Fruit fly (Drosophila melanogaster) whole organism, embryonic: ENCODE data around the gene CG2129.
A peak's percentile ranks its signal among the peaks of the same experiment; 100 is the strongest.

ENCODE experiments used
- Aef1 ChIP-seq: fragments of 200-800 bp; sonication (Bioruptor generic); IDR thresholded peaks from 3 replicates; pipeline ENCODE4 v1.3.6; 2022; ENCODE audit warnings: missing biosample characterization, missing genetic modification characterization
- Atf3 ChIP-seq: fragments of 200-800 bp; sonication (Bioruptor generic); optimal IDR thresholded peaks from 3 replicates; lab custom pipeline; 2016; ENCODE audit warnings: missing biosample characterization, missing genetic modification characterization
- Awh ChIP-seq: fragments of 200-800 bp; sonication (Bioruptor generic); IDR thresholded peaks from 2 replicates; pipeline ENCODE4, ENCODE4 v1.3.6; 2022; ENCODE audit warnings: missing biosample characterization, missing genetic modification characterization
- Bdp1 ChIP-seq: fragments of 200-800 bp; sonication (Bioruptor generic); optimal IDR thresholded peaks from 3 replicates; lab custom pipeline; 2016; ENCODE audit warnings: missing biosample characterization, missing genetic modification characterization
- Bteb2 ChIP-seq: fragments of 200-800 bp; sonication (Bioruptor generic); optimal IDR thresholded peaks from 2 replicates; lab custom pipeline; 2016; ENCODE audit warnings: missing biosample characterization, missing genetic modification characterization
- CG16863 ChIP-seq: fragments of 200-800 bp; sonication (Bioruptor generic); optimal IDR thresholded peaks from 3 replicates; lab custom pipeline; 2016; ENCODE audit warnings: missing biosample characterization, missing genetic modification characterization
- CG1832 ChIP-seq: fragments of 200-800 bp; sonication (Bioruptor generic); optimal IDR thresholded peaks from 2 replicates; lab custom pipeline; 2017; ENCODE audit warnings: missing biosample characterization, mild to moderate bottlenecking, missing genetic modification characterization, inconsistent platforms
- CG3847 ChIP-seq: fragments of 200-800 bp; sonication (Bioruptor generic); IDR thresholded peaks from 2 replicates; pipeline ENCODE4 v1.3.6; 2022; ENCODE audit warnings: missing biosample characterization, missing genetic modification characterization
- CG4328 ChIP-seq: fragments of 200-800 bp; sonication (Bioruptor generic); optimal IDR thresholded peaks from 3 replicates; lab custom pipeline; 2017; ENCODE audit warnings: missing biosample characterization, missing genetic modification reagents, missing genetic modification characterization
- CG4360 ChIP-seq: fragments of 200-800 bp; sonication (Bioruptor generic); IDR thresholded peaks from 2 replicates; pipeline ENCODE4 v1.3.6; 2022; ENCODE audit warnings: missing biosample characterization, missing genetic modification characterization
- CG4404 ChIP-seq: fragments of 200-800 bp; sonication (Bioruptor generic); IDR thresholded peaks from 2 replicates; pipeline ENCODE4 v1.3.6; 2022; ENCODE audit warnings: missing biosample characterization, missing genetic modification characterization
- CG7839 ChIP-seq: fragments of 200-800 bp; sonication (Bioruptor generic); optimal IDR thresholded peaks from 3 replicates; lab custom pipeline; 2018; ENCODE audit warnings: missing biosample characterization, mild to moderate bottlenecking, missing genetic modification characterization, moderate library complexity
- E2f1 ChIP-seq: fragments of 200-800 bp; sonication (Bioruptor generic); IDR thresholded peaks from 2 replicates; pipeline ENCODE4 v1.3.6; 2022; ENCODE audit warnings: missing biosample characterization, missing genetic modification characterization
- E2f2 ChIP-seq: fragments of 200-800 bp; sonication (Bioruptor generic); IDR thresholded peaks from 2 replicates; pipeline ENCODE4 v1.3.6; 2022; ENCODE audit warnings: missing biosample characterization, missing genetic modification characterization
- Elba2 ChIP-seq: fragments of 200-800 bp; sonication (Bioruptor generic); optimal IDR thresholded peaks from 3 replicates; lab custom pipeline; 2016; ENCODE audit warnings: missing biosample characterization, missing genetic modification characterization
- Mrtf ChIP-seq: fragments of 200-800 bp; sonication (Bioruptor generic); IDR thresholded peaks from 3 replicates; pipeline ENCODE4 v1.3.6; 2022; ENCODE audit warnings: missing biosample characterization, missing genetic modification characterization
- NC2α ChIP-seq: fragments of 200-800 bp; sonication (Bioruptor generic); optimal IDR thresholded peaks from 2 replicates; lab custom pipeline; 2016; ENCODE audit warnings: missing biosample characterization, missing genetic modification characterization
- Oli ChIP-seq: fragments of 200-800 bp; sonication (Bioruptor generic); optimal IDR thresholded peaks from 2 replicates; lab custom pipeline; 2018; ENCODE audit warnings: missing biosample characterization, mild to moderate bottlenecking, missing genetic modification characterization, moderate library complexity
- Poxn ChIP-seq: fragments of 200-800 bp; sonication (Bioruptor generic); IDR thresholded peaks from 2 replicates; pipeline ENCODE4 v1.3.6; 2022; ENCODE audit warnings: missing biosample characterization, missing genetic modification characterization
- ap ChIP-seq: fragments of 200-800 bp; sonication (Bioruptor generic); IDR thresholded peaks from 2 replicates; pipeline ENCODE4 v1.3.6; 2022; ENCODE audit warnings: missing biosample characterization, missing genetic modification characterization
- bbx ChIP-seq: fragments of 200-800 bp; sonication (Bioruptor generic); IDR thresholded peaks from 2 replicates; pipeline ENCODE4 v1.3.6; 2022; ENCODE audit warnings: missing biosample characterization, missing genetic modification characterization; ENCODE audit not compliant: partially characterized antibody
- bcd ChIP-seq: fragments of 200-800 bp; sonication (Bioruptor generic); optimal IDR thresholded peaks from 2 replicates; lab custom pipeline; 2017; ENCODE audit warnings: missing biosample characterization, mild to moderate bottlenecking, missing genetic modification characterization
- bigmax ChIP-seq: fragments of 200-800 bp; sonication (Bioruptor generic); optimal IDR thresholded peaks from 2 replicates; lab custom pipeline; 2018; ENCODE audit warnings: missing biosample characterization, mild to moderate bottlenecking, missing genetic modification characterization
- chm ChIP-seq: fragments of 200-800 bp; sonication (Bioruptor generic); IDR thresholded peaks from 2 replicates; pipeline ENCODE4 v1.3.6; 2022; ENCODE audit warnings: missing biosample characterization, missing genetic modification characterization
- corto ChIP-seq: fragments of 200-800 bp; sonication (Bioruptor generic); optimal IDR thresholded peaks from 2 replicates; lab custom pipeline; 2016; ENCODE audit warnings: missing biosample characterization, mild to moderate bottlenecking, missing genetic modification characterization, moderate library complexity
- dan ChIP-seq: fragments of 200-800 bp; sonication (Bioruptor generic); IDR thresholded peaks from 2 replicates; pipeline ENCODE4 v1.3.6; 2022; ENCODE audit warnings: missing biosample characterization, missing genetic modification characterization
- esg ChIP-seq: fragments of 200-800 bp; sonication (Bioruptor generic); conservative IDR thresholded peaks from 2 replicates; pipeline ENCODE4 v1.3.6; 2022; ENCODE audit warnings: missing biosample characterization, missing genetic modification characterization
- grn ChIP-seq: fragments of 200-800 bp; sonication (Bioruptor generic); optimal IDR thresholded peaks from 3 replicates; lab custom pipeline; 2017; ENCODE audit warnings: missing biosample characterization, missing genetic modification characterization
- insv ChIP-seq, 2 experiments: fragments of 200-800 bp; sonication (Bioruptor generic); optimal IDR thresholded peaks; 3 replicates each; lab custom pipeline; 2016 to 2018; ENCODE audit warnings: missing biosample characterization in 2 of 2, missing genetic modification characterization in 2 of 2
- kay ChIP-seq: fragments of 200-800 bp; sonication (Bioruptor generic); optimal IDR thresholded peaks from 2 replicates; lab custom pipeline; 2016; ENCODE audit warnings: missing biosample characterization, missing genetic modification characterization
- kni ChIP-seq: fragments of 200-800 bp; sonication (Bioruptor generic); optimal IDR thresholded peaks from 3 replicates; lab custom pipeline; 2017; ENCODE audit warnings: mild to moderate bottlenecking, missing biosample characterization, missing genetic modification reagents, missing genetic modification characterization
- nau ChIP-seq: fragments of 200-800 bp; sonication (Bioruptor generic); optimal IDR thresholded peaks from 3 replicates; lab custom pipeline; 2017; ENCODE audit warnings: missing biosample characterization, mild to moderate bottlenecking, missing genetic modification characterization, missing genetic modification reagents
- onecut ChIP-seq: fragments of 200-800 bp; sonication (Bioruptor generic); IDR thresholded peaks from 2 replicates; pipeline ENCODE4 v1.3.6; 2022; ENCODE audit warnings: missing biosample characterization, missing genetic modification characterization
- pho ChIP-seq: fragments of 200-800 bp; sonication (Bioruptor generic); optimal IDR thresholded peaks from 2 replicates; lab custom pipeline; 2016; ENCODE audit warnings: missing biosample characterization, missing genetic modification characterization
- psq ChIP-seq: fragments of 200-800 bp; sonication (Bioruptor generic); optimal IDR thresholded peaks from 2 replicates; lab custom pipeline; 2017; ENCODE audit warnings: missing biosample characterization, missing genetic modification characterization
- slou ChIP-seq: fragments of 200-800 bp; sonication (Bioruptor generic); optimal IDR thresholded peaks from 3 replicates; lab custom pipeline; 2016; ENCODE audit warnings: missing biosample characterization, missing genetic modification characterization
- slp2 ChIP-seq: fragments of 200-800 bp; sonication (Bioruptor generic); optimal IDR thresholded peaks from 2 replicates; lab custom pipeline; 2016; ENCODE audit warnings: missing biosample characterization, missing genetic modification characterization
- stc ChIP-seq: fragments of 200-800 bp; sonication (Bioruptor generic); IDR thresholded peaks from 2 replicates; pipeline ENCODE4 v1.3.6; 2022; ENCODE audit warnings: missing biosample characterization, missing genetic modification characterization
- sug ChIP-seq: fragments of 200-800 bp; optimal IDR thresholded peaks from 2 replicates; lab custom pipeline; 2019; ENCODE audit warnings: missing biosample characterization, mild to moderate bottlenecking, missing genetic modification characterization, moderate library complexity
- unpg ChIP-seq: fragments of 200-800 bp; sonication (Bioruptor generic); optimal IDR thresholded peaks from 3 replicates; lab custom pipeline; 2018; ENCODE audit warnings: missing biosample characterization, mild to moderate bottlenecking, missing genetic modification characterization, moderate library complexity

CG2129 gene

dm6 chrX:8100026-8100825 is 45.4 kb upstream of the CG2129 start (continued):
- TF ChIP-seq Bteb2 (GFP tag; lab: Kevin White, UChicago): peak; percentile 57
- peak; percentile 88 for TF ChIP-seq unpg (GFP tag; lab: Kevin White, UChicago)
- no peak for TF ChIP-seq grn (GFP tag; lab: Kevin White, UChicago)
- no peak for TF ChIP-seq Atf3 (GFP tag; lab: Kevin White, UChicago)
- peak; percentile 33 for TF ChIP-seq CG1832 (GFP tag; lab: Kevin White, UChicago)
- peak; percentile 26 for TF ChIP-seq slp2 (GFP tag; lab: Kevin White, UChicago)
- peak; percentile 35 for TF ChIP-seq corto (GFP tag; lab: Kevin White, UChicago)
- TF ChIP-seq CG3847 (GFP tag; lab: Robert Waterston, UW): peak; percentile 81
- TF ChIP-seq Mrtf (GFP tag; lab: Robert Waterston, UW): peak; percentile 78; the same call in 2 of the 3 replicates
- TF ChIP-seq psq: peak; percentile 46
- peak; percentile 74 for TF ChIP-seq nau (GFP tag; lab: Kevin White, UChicago)
- no peak for TF ChIP-seq kni (GFP tag; lab: Kevin White, UChicago)
- peak; percentile 33 for TF ChIP-seq slou (GFP tag; lab: Kevin White, UChicago)
- no peak for TF ChIP-seq bbx
- peak; percentile 72 for TF ChIP-seq E2f2 (GFP tag; lab: Robert Waterston, UW)
- TF ChIP-seq kay (GFP tag; lab: Kevin White, UChicago): peak; percentile 12
- peak; percentile 82 for TF ChIP-seq ap (GFP tag; lab: Robert Waterston, UW)
- no peak for TF ChIP-seq CG4360 (GFP tag; lab: Robert Waterston, UW)
- peak; percentile 88 for TF ChIP-seq stc (GFP tag; lab: Robert Waterston, UW)
- no peak for TF ChIP-seq dan
- peak; percentile 82 for TF ChIP-seq Oli (tag; lab: Kevin White, UChicago)
- TF ChIP-seq Bdp1 (GFP tag; lab: Kevin White, UChicago): peak; percentile 31
- TF ChIP-seq Aef1: peak; percentile 81
- TF ChIP-seq E2f1 (GFP tag; lab: Robert Waterston, UW): peak; percentile 85
- TF ChIP-seq sug (tag; lab: Kevin White, UChicago): peak; percentile 47
- TF ChIP-seq bigmax: no peak
- TF ChIP-seq bcd: peak; percentile 74
- peak; percentile 40 for TF ChIP-seq CG4328 (GFP tag; lab: Kevin White, UChicago)
- peak; percentile 28 for TF ChIP-seq pho (GFP tag; lab: Kevin White, UChicago)
- peak; percentile 69 for TF ChIP-seq onecut (GFP tag; lab: Robert Waterston, UW)
- peak; percentile 83 for TF ChIP-seq Awh (GFP tag; lab: Robert Waterston, UW)
- TF ChIP-seq esg (GFP tag; lab: Robert Waterston, UW): peak; percentile 81

dm6 chrX:8100826-8101079 is 44.9 kb upstream of the CG2129 start:
- TF ChIP-seq Poxn (GFP tag; lab: Robert Waterston, UW) (no peak), chm (GFP tag; lab: Robert Waterston, UW) (no peak), CG4404 (GFP tag; lab: Robert Waterston, UW) (no peak), Elba2 (peak; percentile 87), insv (GFP tag; optimal IDR thresholded peaks at IDR 0.05; lab: Kevin White, UChicago) (peak in 1 of 2 experiments; percentile 80), CG16863 (GFP tag; lab: Kevin White, UChicago) (no peak), CG7839 (tag; lab: Kevin White, UChicago) (no peak), NC2α (GFP tag; lab: Kevin White, UChicago) (no peak)
- TF ChIP-seq, all 482 proteins: peak for 2
